Worm (Caenorhabditis elegans) whole organism, L3 larva: ENCODE measurements around the gene F35A5.2.
A peak's percentile ranks its signal among the peaks of the same experiment; 100 is the strongest.

Experiments
- ZK546.5 ChIP-seq: sonication (generic microtip); optimal IDR thresholded peaks from 2 replicates; lab custom pipeline; 2017; ENCODE audit warnings: missing biosample characterization, missing genetic modification characterization
- aly-2 ChIP-seq: fragments of 150-350 bp; optimal IDR thresholded peaks from 2 replicates; lab custom pipeline; 2014; ENCODE audit warnings: missing biosample characterization, missing genetic modification characterization
- ama-1 ChIP-seq: fragments of 150-350 bp; optimal IDR thresholded peaks from 2 replicates; lab custom pipeline; 2018
- ceh-16 ChIP-seq: sonication (generic microtip); optimal IDR thresholded peaks from 2 replicates; lab custom pipeline; 2017; ENCODE audit warnings: missing biosample characterization, missing genetic modification characterization
- ceh-28 ChIP-seq: fragments of 150-350 bp; optimal IDR thresholded peaks from 2 replicates; lab custom pipeline; 2014; ENCODE audit warnings: missing biosample characterization, missing genetic modification reagents, missing genetic modification characterization
- ceh-82 ChIP-seq: fragments of 150-350 bp; optimal IDR thresholded peaks from 2 replicates; lab custom pipeline; 2014; ENCODE audit warnings: missing biosample characterization, missing genetic modification characterization
- ceh-9 ChIP-seq: sonication (generic microtip); optimal IDR thresholded peaks from 2 replicates; lab custom pipeline; 2018; ENCODE audit warnings: missing biosample characterization, missing genetic modification characterization
- egl-27 ChIP-seq: sonication (generic microtip); optimal IDR thresholded peaks from 4 replicates; lab custom pipeline; 2017; ENCODE audit warnings: missing biosample characterization, missing genetic modification reagents, missing genetic modification characterization
- elt-2 ChIP-seq: sonication (generic microtip); optimal IDR thresholded peaks from 2 replicates; lab custom pipeline; 2016; ENCODE audit warnings: missing genetic modification reagents, mild to moderate bottlenecking, missing genetic modification characterization, missing compliant biosample characterization
- elt-3 ChIP-seq, 3 experiments: fragments of 150-350 bp in 1 of 3; sonication (generic microtip) in 2 of 3; optimal IDR thresholded peaks; 2 replicates in 2 of 3; 4 replicates in 1 of 3; lab custom pipeline; 2014 to 2017; ENCODE audit warnings: missing biosample characterization in 3 of 3, missing genetic modification characterization in 3 of 3
- fkh-10 ChIP-seq: sonication (generic microtip); optimal IDR thresholded peaks from 2 replicates; lab custom pipeline; 2017; ENCODE audit warnings: missing biosample characterization, missing genetic modification reagents, missing genetic modification characterization
- fkh-2 ChIP-seq: fragments of 150-350 bp; optimal IDR thresholded peaks from 2 replicates; lab custom pipeline; 2014; ENCODE audit warnings: missing biosample characterization, missing genetic modification reagents, missing genetic modification characterization
- hmg-11 ChIP-seq: sonication (generic microtip); optimal IDR thresholded peaks from 2 replicates; lab custom pipeline; 2016; ENCODE audit warnings: missing genetic modification characterization, missing compliant biosample characterization
- lin-15B ChIP-seq: fragments of 150-350 bp; optimal IDR thresholded peaks from 2 replicates; lab custom pipeline; 2014; ENCODE audit warnings: missing biosample characterization, missing genetic modification characterization
- lin-39 ChIP-seq: fragments of 150-350 bp; optimal IDR thresholded peaks from 2 replicates; lab custom pipeline; 2018; ENCODE audit warnings: missing biosample characterization, missing genetic modification reagents, missing genetic modification characterization
- lsy-12 ChIP-seq: sonication (generic microtip); optimal IDR thresholded peaks from 2 replicates; lab custom pipeline; 2016; ENCODE audit warnings: mild to moderate bottlenecking, missing genetic modification characterization, missing compliant biosample characterization
- mml-1 ChIP-seq: fragments of 150-350 bp; sonication (generic microtip); optimal IDR thresholded peaks from 3 replicates; lab custom pipeline; 2014; ENCODE audit warnings: missing biosample characterization, missing genetic modification characterization
- nfya-1 ChIP-seq: sonication (generic microtip); optimal IDR thresholded peaks from 2 replicates; lab custom pipeline; 2017; ENCODE audit warnings: missing genetic modification characterization, mild to moderate bottlenecking, missing compliant biosample characterization, antibody characterized with exemption, moderate library complexity; ENCODE audit not compliant: insufficient read depth
- nhr-11 ChIP-seq: fragments of 150-350 bp; optimal IDR thresholded peaks from 2 replicates; lab custom pipeline; 2014; ENCODE audit warnings: missing biosample characterization, missing genetic modification characterization
- nhr-23 ChIP-seq: fragments of 150-350 bp; optimal IDR thresholded peaks from 2 replicates; lab custom pipeline; 2014; ENCODE audit warnings: missing biosample characterization, missing genetic modification reagents, missing genetic modification characterization
- nhr-237 ChIP-seq: fragments of 150-350 bp; optimal IDR thresholded peaks from 2 replicates; lab custom pipeline; 2014; ENCODE audit warnings: missing biosample characterization, missing genetic modification characterization
- nhr-25 ChIP-seq: sonication (generic microtip); optimal IDR thresholded peaks from 2 replicates; lab custom pipeline; 2017; ENCODE audit warnings: missing biosample characterization, missing genetic modification characterization
- nhr-28 ChIP-seq: fragments of 150-350 bp; optimal IDR thresholded peaks from 2 replicates; lab custom pipeline; 2014; ENCODE audit warnings: missing biosample characterization, missing genetic modification characterization
- nhr-76 ChIP-seq: fragments of 150-350 bp; sonication (generic microtip); optimal IDR thresholded peaks from 5 replicates; lab custom pipeline; 2014; ENCODE audit warnings: missing biosample characterization, missing genetic modification characterization
- pha-4 ChIP-seq: fragments of 150-350 bp; optimal IDR thresholded peaks from 2 replicates; lab custom pipeline; 2014; ENCODE audit warnings: missing biosample characterization, missing genetic modification reagents, missing genetic modification characterization
- pqm-1 ChIP-seq: fragments of 150-350 bp; optimal IDR thresholded peaks from 2 replicates; lab custom pipeline; 2017; ENCODE audit warnings: missing biosample characterization, missing genetic modification characterization, inconsistent platforms
- sea-2 ChIP-seq: fragments of 150-350 bp; sonication (generic microtip); optimal IDR thresholded peaks from 4 replicates; lab custom pipeline; 2014; ENCODE audit warnings: missing biosample characterization, missing genetic modification reagents, missing genetic modification characterization
- skn-1 ChIP-seq: fragments of 150-350 bp; optimal IDR thresholded peaks from 2 replicates; lab custom pipeline; 2014; ENCODE audit warnings: missing biosample characterization, missing genetic modification characterization
- snpc-4 ChIP-seq: fragments of 150-350 bp; optimal IDR thresholded peaks from 2 replicates; lab custom pipeline; 2014; ENCODE audit warnings: missing biosample characterization, missing genetic modification characterization
- tbx-2 ChIP-seq: sonication (generic microtip); optimal IDR thresholded peaks from 2 replicates; lab custom pipeline; 2016; ENCODE audit warnings: mild to moderate bottlenecking, missing genetic modification characterization, missing compliant biosample characterization
- ztf-4 ChIP-seq: fragments of 150-350 bp; optimal IDR thresholded peaks from 2 replicates; lab custom pipeline; 2014; ENCODE audit warnings: missing biosample characterization, missing genetic modification characterization

Gene F35A5.2

ce11 chrX:3797882-3798281 lies 7.1 kb upstream of the F35A5.2 start, which contains the start of gene abu-10:
abu-10 (plus strand) TSS chrX:3798182.
- TF ChIP-seq sea-2 (GFP tag; lab: Kevin White, UChicago) = no peak
- no peak for TF ChIP-seq egl-27 (tag; lab: Kevin White, UChicago)
- TF ChIP-seq ceh-9 (tag; lab: Kevin White, UChicago) = no peak
- TF ChIP-seq aly-2 = no peak
- no peak for TF ChIP-seq ceh-28 (tag; lab: Kevin White, UChicago)
- no peak for TF ChIP-seq skn-1
- TF ChIP-seq nhr-23 (tag; lab: Kevin White, UChicago) = no peak
- no peak for TF ChIP-seq ceh-16 (tag; lab: Kevin White, UChicago)

ce11 chrX:3798288-3798687 lies 6.6 kb upstream of the F35A5.2 start:
- TF ChIP-seq skn-1 (no peak), fkh-2 (no peak), mml-1 (no peak), lsy-12 (tag; lab: Kevin White, UChicago) (no peak), nhr-28 (no peak), nhr-237 (tag; lab: Kevin White, UChicago) (no peak), ceh-16 (tag; lab: Kevin White, UChicago) (no peak)

ce11 chrX:3802743-3803142 lies 2.2 kb upstream of the F35A5.2 start:
- peak; percentile 52 for TF ChIP-seq nfya-1
- TF ChIP-seq fkh-10 (GFP tag; lab: Kevin White, UChicago) = peak; percentile 20
- TF ChIP-seq lin-39 (tag; lab: Kevin White, UChicago) = peak; percentile 82
- TF ChIP-seq hmg-11 (tag; lab: Kevin White, UChicago) = peak; percentile 44
- TF ChIP-seq ZK546.5 (tag; lab: Kevin White, UChicago) = no peak
- no peak for TF ChIP-seq lsy-12 (tag; lab: Kevin White, UChicago)

ce11 chrX:3803314-3803713 lies 1.6 kb upstream of the F35A5.2 start, which contains the start of gene F35A5.8:
F35A5.8 (minus strand) TSS chrX:3803464.
- TF ChIP-seq elt-2 (tag; lab: Kevin White, UChicago) (peak; percentile 58), pha-4 (tag; lab: Kevin White, UChicago) (peak; percentile 94), nhr-23 (tag; lab: Kevin White, UChicago) (peak; percentile 79), nhr-237 (tag; lab: Kevin White, UChicago) (no peak), lin-15B (tag; lab: Kevin White, UChicago) (peak; percentile 48), nfya-1 (peak; percentile 75), pqm-1 (tag; lab: Kevin White, UChicago) (peak; percentile 13), lsy-12 (tag; lab: Kevin White, UChicago) (peak; percentile 43), nhr-11 (tag; lab: Kevin White, UChicago) (no peak), ztf-4 (no peak), tbx-2 (tag; lab: Kevin White, UChicago) (peak; percentile 64), nhr-76 (tag; lab: Kevin White, UChicago) (no peak), lin-39 (tag; lab: Kevin White, UChicago) (peak; percentile 37), aly-2 (no peak), ceh-82 (tag; lab: Kevin White, UChicago) (peak; percentile 61), nhr-25 (tag; lab: Kevin White, UChicago) (peak; percentile 64), snpc-4 (tag; lab: Kevin White, UChicago) (peak; percentile 55), elt-3 (tag; optimal IDR thresholded peaks at IDR 0.05; lab: Kevin White, UChicago) (no peak), skn-1 (peak; percentile 11), ceh-28 (tag; lab: Kevin White, UChicago) (peak; percentile 12)
- TF ChIP-seq, all 47 proteins: peak for 14

ce11 chrX:3807166-3807565 lies 2.2 kb downstream of the F35A5.2 start, which contains the start of gene F35A5.1:
F35A5.1 (plus strand) TSS chrX:3807466.
- no peak for TF ChIP-seq tbx-2 (tag; lab: Kevin White, UChicago)
- TF ChIP-seq ceh-28 (tag; lab: Kevin White, UChicago) = no peak
- no peak for TF ChIP-seq pqm-1 (tag; lab: Kevin White, UChicago)
- TF ChIP-seq nhr-237 (tag; lab: Kevin White, UChicago) = no peak
- TF ChIP-seq hmg-11 (tag; lab: Kevin White, UChicago) = no peak
- TF ChIP-seq lsy-12 (tag; lab: Kevin White, UChicago) = no peak

ce11 chrX:3814827-3815226 lies 9.9 kb downstream of the F35A5.2 start:
- TF ChIP-seq ama-1 (lab: Kevin White, UChicago) = no peak
- TF ChIP-seq tbx-2 (tag; lab: Kevin White, UChicago) = no peak
- peak; percentile 51 for TF ChIP-seq elt-2 (tag; lab: Kevin White, UChicago)
- no peak for TF ChIP-seq sea-2 (GFP tag; lab: Kevin White, UChicago)
- peak; percentile 21 for TF ChIP-seq pqm-1 (tag; lab: Kevin White, UChicago)
- TF ChIP-seq nhr-11 (tag; lab: Kevin White, UChicago) = no peak
- peak; percentile 8 for TF ChIP-seq pha-4 (tag; lab: Kevin White, UChicago)
